Fruit fly (Drosophila melanogaster) whole organism, prepupa: ENCODE results near the gene CG43333.

Source experiments
- Blimp-1 ChIP-seq: fragments of 200-800 bp; sonication (Bioruptor generic); optimal IDR thresholded peaks from 3 replicates; lab custom pipeline; 2017; ENCODE audit warnings: missing biosample characterization, missing genetic modification characterization, mild to moderate bottlenecking, moderate library complexity, missing genetic modification reagents
- CG11294 ChIP-seq: fragments of 200-800 bp; sonication (Bioruptor generic); IDR thresholded peaks from 2 replicates; pipeline ENCODE4 v1.3.6; 2022; ENCODE audit warnings: missing biosample characterization, missing genetic modification characterization
- CG11902 ChIP-seq: fragments of 200-800 bp; sonication (Bioruptor generic); optimal IDR thresholded peaks from 3 replicates; lab custom pipeline; 2016; ENCODE audit warnings: missing biosample characterization, missing genetic modification characterization
- CG15336 ChIP-seq: fragments of 200-800 bp; sonication (Bioruptor generic); IDR thresholded peaks from 2 replicates; pipeline ENCODE4 v1.3.6; 2022; ENCODE audit warnings: missing biosample characterization, missing genetic modification characterization
- CG16779 ChIP-seq: fragments of 200-800 bp; sonication (Bioruptor generic); optimal IDR thresholded peaks from 3 replicates; lab custom pipeline; 2017; ENCODE audit warnings: missing biosample characterization, mild to moderate bottlenecking, missing genetic modification characterization
- CG34406 ChIP-seq: fragments of 200-800 bp; sonication (Bioruptor generic); optimal IDR thresholded peaks from 3 replicates; lab custom pipeline; 2016; ENCODE audit warnings: missing biosample characterization, missing genetic modification characterization
- CG3919 ChIP-seq: fragments of 200-800 bp; sonication (Bioruptor generic); optimal IDR thresholded peaks from 3 replicates; lab custom pipeline; 2016; ENCODE audit warnings: missing biosample characterization, missing genetic modification characterization
- CG6163 ChIP-seq: fragments of 200-800 bp; sonication (Bioruptor generic); IDR thresholded peaks from 3 replicates; pipeline ENCODE4 v1.3.6; 2022; ENCODE audit warnings: missing biosample characterization, missing genetic modification characterization
- CG6276 ChIP-seq: fragments of 200-800 bp; sonication (Bioruptor generic); optimal IDR thresholded peaks from 2 replicates; lab custom pipeline; 2017; ENCODE audit warnings: missing biosample characterization, mild to moderate bottlenecking, missing genetic modification characterization
- CG6792 ChIP-seq: fragments of 200-800 bp; sonication (Bioruptor generic); optimal IDR thresholded peaks from 3 replicates; lab custom pipeline; 2016; ENCODE audit warnings: missing biosample characterization, missing genetic modification characterization
- CG6854 ChIP-seq: fragments of 200-800 bp; sonication (Bioruptor generic); optimal IDR thresholded peaks from 2 replicates; lab custom pipeline; 2017; ENCODE audit warnings: missing biosample characterization, mild to moderate bottlenecking, missing genetic modification characterization
- CG8119 ChIP-seq: fragments of 200-800 bp; sonication (Bioruptor generic); IDR thresholded peaks from 3 replicates; pipeline ENCODE4 v1.3.6; 2022; ENCODE audit warnings: missing biosample characterization, missing genetic modification characterization
- CG8319 ChIP-seq: fragments of 200-800 bp; sonication (Bioruptor generic); optimal IDR thresholded peaks from 3 replicates; lab custom pipeline; 2016; ENCODE audit warnings: missing biosample characterization, missing genetic modification characterization
- Eip78C ChIP-seq: fragments of 200-800 bp; sonication (Bioruptor generic); peaks from one replicate; lab custom pipeline; 2016; ENCODE audit warnings: missing biosample characterization, missing genetic modification characterization
- Ets21C ChIP-seq: fragments of 200-800 bp; sonication (Bioruptor generic); optimal IDR thresholded peaks from 3 replicates; lab custom pipeline; 2016; ENCODE audit warnings: missing biosample characterization, missing genetic modification characterization
- Gug ChIP-seq: fragments of 200-800 bp; sonication (Bioruptor generic); IDR thresholded peaks from 2 replicates; pipeline ENCODE4 v1.3.6; 2022; ENCODE audit warnings: missing biosample characterization, missing genetic modification characterization
- Hr38 ChIP-seq: sonication (Bioruptor generic); optimal IDR thresholded peaks from 2 replicates; lab custom pipeline; 2016; ENCODE audit warnings: missing biosample characterization, missing genetic modification characterization
- Hr39 ChIP-seq: fragments of 200-800 bp; sonication (Bioruptor generic); optimal IDR thresholded peaks from 2 replicates; lab custom pipeline; 2016; ENCODE audit warnings: missing biosample characterization, missing genetic modification characterization
- Hr4 ChIP-seq: fragments of 200-800 bp; sonication (Bioruptor generic); optimal IDR thresholded peaks from 3 replicates; lab custom pipeline; 2016; ENCODE audit warnings: missing biosample characterization, missing genetic modification characterization
- Lpt ChIP-seq: fragments of 200-800 bp; sonication (Bioruptor generic); optimal IDR thresholded peaks from 3 replicates; lab custom pipeline; 2016; ENCODE audit warnings: missing biosample characterization, missing genetic modification characterization
- Sox102F ChIP-seq: fragments of 200-800 bp; sonication (Bioruptor generic); optimal IDR thresholded peaks from 2 replicates; lab custom pipeline; 2016; ENCODE audit warnings: missing biosample characterization, mild to moderate bottlenecking, missing genetic modification characterization
- Sox14 ChIP-seq: fragments of 200-800 bp; sonication (Bioruptor generic); optimal IDR thresholded peaks from 3 replicates; lab custom pipeline; 2016; ENCODE audit warnings: missing biosample characterization, missing genetic modification characterization
- cyc ChIP-seq: fragments of 200-800 bp; sonication (Bioruptor generic); optimal IDR thresholded peaks from 3 replicates; lab custom pipeline; 2016; ENCODE audit warnings: missing biosample characterization, missing genetic modification characterization
- dac ChIP-seq: fragments of 200-800 bp; sonication (Bioruptor generic); optimal IDR thresholded peaks from 2 replicates; lab custom pipeline; 2017; ENCODE audit warnings: missing biosample characterization, mild to moderate bottlenecking, missing genetic modification characterization
- eg ChIP-seq: fragments of 200-800 bp; sonication (Bioruptor generic); IDR thresholded peaks from 3 replicates; pipeline ENCODE4 v1.3.6; 2022; ENCODE audit warnings: missing biosample characterization, missing genetic modification characterization
- esn ChIP-seq: fragments of 200-800 bp; sonication (Bioruptor generic); optimal IDR thresholded peaks from 2 replicates; lab custom pipeline; 2016; ENCODE audit warnings: missing biosample characterization, mild to moderate bottlenecking, missing genetic modification characterization, moderate library complexity
- fkh ChIP-seq: fragments of 200-800 bp; sonication (Bioruptor generic); optimal IDR thresholded peaks from 3 replicates; lab custom pipeline; 2017; ENCODE audit warnings: missing biosample characterization, mild to moderate bottlenecking, missing genetic modification characterization, moderate library complexity
- net ChIP-seq: fragments of 200-800 bp; sonication (Bioruptor generic); optimal IDR thresholded peaks from 3 replicates; lab custom pipeline; 2016; ENCODE audit warnings: missing biosample characterization, missing genetic modification characterization
- spab ChIP-seq: fragments of 200-800 bp; sonication (Bioruptor generic); optimal IDR thresholded peaks from 2 replicates; lab custom pipeline; 2017; ENCODE audit warnings: missing biosample characterization, mild to moderate bottlenecking, missing genetic modification characterization, missing genetic modification reagents
- svp ChIP-seq: fragments of 200-800 bp; sonication (Bioruptor generic); peaks from one replicate; lab custom pipeline; 2016; ENCODE audit warnings: missing biosample characterization, missing genetic modification characterization
- topi ChIP-seq: fragments of 200-800 bp; sonication (Bioruptor generic); optimal IDR thresholded peaks from 3 replicates; lab custom pipeline; 2016; ENCODE audit warnings: missing biosample characterization, missing genetic modification characterization
- vri ChIP-seq: fragments of 200-800 bp; sonication (Bioruptor generic); optimal IDR thresholded peaks from 3 replicates; lab custom pipeline; 2016; ENCODE audit warnings: missing biosample characterization, mild to moderate bottlenecking, missing genetic modification characterization

Gene CG43333

dm6 chr2L:14212686-14213085 lies 32.2 kb upstream of the CG43333 start (continued):
- TF ChIP-seq CG6276 (GFP tag; lab: Kevin White, UChicago) (no peak), CG11902 (GFP tag; lab: Kevin White, UChicago) (no peak), Sox14 (GFP tag; lab: Kevin White, UChicago) (no peak), CG11294 (GFP tag; lab: Robert Waterston, UW) (no peak), vri (GFP tag; lab: Kevin White, UChicago) (no peak), dac (GFP tag; lab: Kevin White, UChicago) (no peak), Gug (GFP tag; lab: Robert Waterston, UW) (no peak), cyc (no peak), Ets21C (GFP tag; lab: Kevin White, UChicago) (no peak), CG16779 (tag; lab: Kevin White, UChicago) (no peak)

DNA sequence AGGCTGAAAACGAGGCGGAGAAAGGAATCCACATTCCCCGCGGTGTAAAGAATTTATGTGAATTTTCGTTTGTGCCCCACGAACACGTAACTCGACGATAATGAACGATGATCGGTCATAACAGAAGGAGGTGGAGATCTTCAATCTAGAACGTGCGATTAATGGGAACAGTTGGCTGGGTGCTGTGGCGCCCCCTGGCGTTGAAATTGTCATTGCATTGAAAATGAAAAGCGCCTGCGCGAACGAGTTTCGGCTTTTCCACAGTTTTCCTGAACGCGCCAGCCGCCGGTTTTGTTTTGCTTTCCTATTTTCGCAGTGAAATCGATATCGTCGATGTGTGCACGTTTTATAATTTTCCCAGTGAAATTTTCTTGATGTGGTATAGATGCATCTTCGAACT lies 30.9 kb upstream of the CG43333 start:
- TF ChIP-seq CG11902 (GFP tag; lab: Kevin White, UChicago): no peak
- no peak for TF ChIP-seq net (GFP tag; lab: Kevin White, UChicago)
- TF ChIP-seq CG34406 (GFP tag; lab: Kevin White, UChicago): no peak
- TF ChIP-seq CG3919 (GFP tag; lab: Kevin White, UChicago): no peak
- TF ChIP-seq, all 60 proteins: peak for 0

DNA sequence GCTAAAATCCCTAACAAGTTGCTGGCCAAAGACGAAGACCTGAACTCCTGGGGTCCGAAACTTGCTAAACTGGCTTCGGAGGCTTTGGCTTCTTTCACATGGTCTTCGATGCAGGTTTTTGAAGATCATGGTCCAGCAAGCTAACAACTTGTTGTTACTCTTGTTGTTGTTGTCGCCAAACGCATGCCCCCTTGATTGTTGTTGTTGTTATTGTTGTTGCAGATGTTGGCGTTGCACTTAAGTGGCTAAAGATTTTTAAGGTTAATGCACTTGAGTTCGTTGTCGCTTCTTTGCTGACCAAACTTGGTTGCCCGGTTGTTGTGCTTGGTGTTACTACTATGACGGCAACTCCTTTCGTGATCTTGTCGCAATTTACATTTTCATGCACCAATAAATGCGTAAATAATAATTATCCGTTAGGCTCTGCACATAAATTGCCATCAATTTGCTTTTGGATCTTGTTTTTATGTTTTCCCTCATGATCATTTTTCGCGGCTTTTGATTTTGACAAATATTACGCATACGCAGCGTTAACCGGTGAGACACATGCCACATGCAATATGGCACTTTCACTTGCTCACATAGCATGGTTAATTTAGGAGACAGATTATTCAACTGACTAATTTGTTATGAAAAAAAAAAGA lies 27.2 kb upstream of the CG43333 start:
- peak; percentile 20 for TF ChIP-seq Blimp-1 (GFP tag; lab: Kevin White, UChicago)
- TF ChIP-seq Lpt (GFP tag; lab: Kevin White, UChicago): peak; percentile 52
- no peak for TF ChIP-seq Hr39 (GFP tag; lab: Kevin White, UChicago)
- 0 out of 3 replicates have a peak, but pooled peaks have one; percentile 16 for TF ChIP-seq eg (GFP tag; lab: Robert Waterston, UW)

DNA sequence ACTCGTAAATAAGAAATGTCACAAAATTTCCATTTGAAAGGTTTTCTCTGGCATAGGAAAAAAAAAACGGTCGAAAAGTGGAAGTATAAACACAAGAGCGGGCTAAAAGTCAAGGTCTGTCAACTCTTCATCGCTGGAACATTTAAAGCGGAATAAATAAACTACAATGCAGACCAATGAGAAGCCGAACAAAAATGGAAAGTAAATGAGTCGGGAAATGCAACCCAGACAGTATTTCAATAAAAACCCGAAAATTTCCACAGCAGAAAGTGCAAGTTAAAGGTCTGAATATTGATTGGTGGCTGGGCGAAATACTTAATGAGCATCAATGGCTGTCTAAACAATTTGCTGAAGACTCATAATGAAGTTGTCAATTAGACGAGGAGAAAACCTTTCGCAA lies 26.6 kb upstream of the CG43333 start:
- TF ChIP-seq CG15336 (no peak), CG8319 (GFP tag; lab: Kevin White, UChicago) (no peak), fkh (no peak), CG6792 (no peak), spab (GFP tag; lab: Kevin White, UChicago) (no peak), Eip78C (GFP tag; lab: Kevin White, UChicago) (peak; percentile 51), Hr38 (no peak), svp (GFP tag; lab: Kevin White, UChicago) (peak; percentile 17), Blimp-1 (GFP tag; lab: Kevin White, UChicago) (peak; percentile 78), CG8119 (no peak)
- TF ChIP-seq, all 60 proteins: peak for 3

dm6 chr2L:14203798-14204398 lies 23.4 kb upstream of the CG43333 start:
- TF ChIP-seq CG8119 (0 out of 3 replicates have a peak, but pooled peaks have one; percentile 21), Sox102F (GFP tag; lab: Kevin White, UChicago) (no peak), CG6854 (GFP tag; lab: Kevin White, UChicago) (no peak), svp (GFP tag; lab: Kevin White, UChicago) (peak; percentile 43), dac (GFP tag; lab: Kevin White, UChicago) (peak; percentile 2), CG15336 (0 out of 2 replicates have a peak, but pooled peaks have one; percentile 23), CG6163 (GFP tag; lab: Robert Waterston, UW) (no peak), eg (GFP tag; lab: Robert Waterston, UW) (peak; percentile 28; the same call in 1 of the 3 replicates)

dm6 chr2L:14200393-14200792 lies 19.9 kb upstream of the CG43333 start:
- peak; percentile 89 for TF ChIP-seq svp (GFP tag; lab: Kevin White, UChicago)
- TF ChIP-seq fkh: no peak
- TF ChIP-seq topi: no peak
- TF ChIP-seq Hr4 (GFP tag; lab: Kevin White, UChicago): no peak
- no peak for TF ChIP-seq esn (GFP tag; lab: Kevin White, UChicago)
- TF ChIP-seq CG11902 (GFP tag; lab: Kevin White, UChicago): no peak
